Worm (Caenorhabditis elegans) whole organism, young adult: ENCODE results near the gene Y57A10A.31.

Experiments
- F10E7.11 ChIP-seq: sonication (generic microtip); optimal IDR thresholded peaks from 2 replicates; lab custom pipeline; 2017; ENCODE audit warnings: mild to moderate bottlenecking, missing genetic modification characterization, moderate library complexity, missing compliant biosample characterization
- lag-1 ChIP-seq: fragments of 200-800 bp; sonication (Bioruptor generic); IDR thresholded peaks from 2 replicates; pipeline ENCODE4 v1.3.6; 2022; ENCODE audit warnings: missing genetic modification reagents, missing genetic modification characterization, missing compliant biosample characterization

DNA sequence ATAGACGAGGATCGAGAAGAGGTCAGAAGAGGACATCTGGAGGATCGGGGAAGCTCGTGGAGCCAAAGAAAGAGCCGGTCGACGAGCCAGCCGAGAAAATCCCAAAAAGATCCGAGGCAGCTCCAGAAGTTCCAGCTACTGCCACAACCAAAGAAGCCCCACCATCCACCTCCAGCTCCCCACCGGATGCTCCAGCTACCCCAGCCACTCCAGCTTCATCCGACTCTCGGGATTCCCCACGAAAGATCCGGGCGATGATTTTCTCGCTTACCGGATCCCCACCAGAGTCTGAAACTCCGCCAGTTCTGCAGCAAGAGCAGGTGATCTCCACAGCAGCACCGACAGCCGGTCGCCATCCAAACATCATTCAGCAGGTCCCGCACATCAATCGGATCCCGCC, 53.7 kb downstream of the Y57A10A.31 start:
- TF ChIP-seq F10E7.11 (tag; lab: Kevin White, UChicago) (no peak), lag-1 (GFP tag; lab: Robert Waterston, UW) (no peak)
